Worm (Caenorhabditis elegans): ENCODE measurements around the gene Y81B9A.1.

DNA sequence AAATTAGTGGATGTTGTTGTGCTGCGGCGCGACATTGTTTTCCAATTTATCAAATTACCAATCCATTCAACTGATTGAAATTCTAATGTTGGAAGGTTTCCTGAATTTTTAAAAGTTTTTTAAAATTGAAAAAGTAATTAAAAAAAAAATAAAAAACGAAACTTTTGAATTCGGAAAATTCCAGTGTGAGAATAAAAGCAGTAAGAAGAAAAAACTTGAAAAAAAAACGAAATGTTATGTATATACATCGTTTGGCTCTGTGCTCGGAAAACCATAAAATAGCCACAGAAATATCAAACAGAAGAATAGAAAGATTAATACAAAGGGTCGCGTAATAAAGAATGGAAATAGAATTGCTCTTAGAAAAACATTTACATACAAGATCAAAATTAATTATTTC lies 39.8 kb downstream of the Y81B9A.1 start, which contains the start of gene vav-1:
- TF ChIP-seq ref-1 (GFP tag; conservative IDR thresholded peaks at IDR 0.05) (no peak), med-1 (GFP tag; optimal IDR thresholded peaks at IDR 0.05; ENCODE audit: insufficient read depth) (no peak), T22C8.4 (GFP tag; IDR thresholded peaks at IDR 0.05) (no peak), ztf-29 (GFP tag; IDR thresholded peaks at IDR 0.05) (no peak)
